Worm (Caenorhabditis elegans): ENCODE results near the gene hda-4.

hda-4 gene

DNA sequence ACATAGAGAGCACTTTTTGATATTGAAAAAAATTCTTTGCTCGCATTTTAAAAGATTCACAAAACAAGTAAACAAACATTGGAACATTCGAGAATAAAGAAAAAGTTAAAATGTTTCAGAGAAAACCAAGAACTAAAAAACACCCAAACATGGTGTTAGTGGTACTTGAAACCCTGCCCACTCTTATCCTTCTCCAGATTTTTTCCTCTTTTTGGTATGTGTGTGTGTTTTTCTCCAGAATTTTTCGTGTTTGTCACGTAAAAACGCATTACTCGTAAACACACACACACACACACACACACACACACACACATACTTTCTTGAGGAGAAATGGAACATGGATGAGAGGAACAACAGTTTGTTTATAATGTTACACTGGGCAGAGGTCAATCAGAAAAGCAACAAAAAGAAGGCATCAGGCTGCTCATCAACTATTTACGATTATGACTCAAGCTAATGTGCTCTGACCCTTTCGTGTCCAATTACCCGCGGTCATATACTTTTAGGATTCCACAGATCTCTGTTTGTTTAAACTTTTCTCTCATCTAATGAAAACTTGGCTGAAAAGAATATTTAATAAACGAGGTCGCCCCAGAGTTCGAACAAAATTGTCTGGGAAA is 42.9 kb downstream of the hda-4 start:
- no peak for TF ChIP-seq lin-32 (GFP tag; optimal IDR thresholded peaks at IDR 0.05)
- no peak for TF ChIP-seq unc-62 (GFP tag; optimal IDR thresholded peaks at IDR 0.05)
- no peak for TF ChIP-seq ceh-83 (GFP tag; optimal IDR thresholded peaks at IDR 0.05)
- no peak for TF ChIP-seq hlh-1 (tag; optimal IDR thresholded peaks at IDR 0.05)
- no peak for TF ChIP-seq nhr-12 (tag; optimal IDR thresholded peaks at IDR 0.05)
- no peak for TF ChIP-seq ceh-43 (GFP tag; optimal IDR thresholded peaks at IDR 0.05)

DNA sequence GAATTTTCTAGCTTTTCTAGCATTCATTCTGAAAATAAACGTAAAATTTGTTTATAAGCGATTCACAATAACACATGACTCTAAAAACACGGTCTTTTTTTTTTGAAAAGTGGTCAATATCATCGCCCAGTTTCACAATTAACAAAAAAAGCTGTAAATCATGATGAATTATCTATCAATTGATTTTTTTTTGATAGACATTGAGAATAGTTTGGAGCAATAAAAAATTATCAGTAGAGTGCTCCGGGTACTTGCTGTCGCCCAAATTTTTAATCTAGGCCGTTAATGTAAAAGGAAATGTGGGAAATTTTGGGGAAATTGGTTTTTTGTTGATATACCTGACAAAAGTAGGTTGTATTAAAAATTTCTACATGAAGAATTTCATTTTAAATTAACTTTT is 44.1 kb downstream of the hda-4 start:
- no peak for TF ChIP-seq ceh-83 (GFP tag; optimal IDR thresholded peaks at IDR 0.05)
- no peak for TF ChIP-seq snpc-4 (tag; optimal IDR thresholded peaks at IDR 0.05)
- TF ChIP-seq ham-2 (GFP tag; optimal IDR thresholded peaks at IDR 0.05), result no peak
- no peak for TF ChIP-seq unc-62 (GFP tag; optimal IDR thresholded peaks at IDR 0.05)
- no peak for TF ChIP-seq mep-1 (tag; optimal IDR thresholded peaks at IDR 0.05)
- TF ChIP-seq nhr-12 (tag; optimal IDR thresholded peaks at IDR 0.05), result no peak
- no peak for TF ChIP-seq ceh-43 (GFP tag; optimal IDR thresholded peaks at IDR 0.05)
- no peak for TF ChIP-seq nhr-2 (tag; optimal IDR thresholded peaks at IDR 0.05)
- TF ChIP-seq sem-2 (GFP tag; optimal IDR thresholded peaks at IDR 0.05), result no peak
- no peak for TF ChIP-seq bed-3 (GFP tag; optimal IDR thresholded peaks at IDR 0.05)
- TF ChIP-seq zip-8 (tag; optimal IDR thresholded peaks at IDR 0.05), result no peak
- no peak for TF ChIP-seq ces-1 (GFP tag; optimal IDR thresholded peaks at IDR 0.05)

DNA sequence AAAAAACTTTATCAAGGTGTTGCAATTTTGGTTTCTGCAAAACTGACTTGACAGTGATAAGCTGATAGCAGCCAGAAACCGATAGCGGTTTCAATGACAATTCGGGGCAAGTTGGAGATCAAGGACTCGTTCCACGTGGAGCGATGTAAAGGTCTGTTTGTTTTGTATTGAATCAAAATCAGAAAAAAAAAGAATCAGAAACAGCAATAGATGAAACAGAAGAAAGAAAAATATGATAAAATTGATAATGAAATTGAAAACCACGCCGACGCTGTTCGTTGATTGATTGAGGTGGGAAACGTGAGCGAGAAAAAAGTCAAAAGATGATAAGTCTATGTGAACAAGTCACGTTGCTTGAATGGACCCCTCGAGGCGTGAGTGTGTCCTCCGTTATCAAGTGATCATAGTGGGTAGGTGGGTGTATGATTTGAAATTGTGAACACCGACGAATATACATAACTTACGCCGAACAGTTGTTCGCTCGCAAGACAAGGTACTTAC is 46.0 kb downstream of the hda-4 start:
- peak; percentile 52 for TF ChIP-seq hlh-1 (tag; optimal IDR thresholded peaks at IDR 0.05)
- TF ChIP-seq nhr-28 (tag; optimal IDR thresholded peaks at IDR 0.05), result no peak

DNA sequence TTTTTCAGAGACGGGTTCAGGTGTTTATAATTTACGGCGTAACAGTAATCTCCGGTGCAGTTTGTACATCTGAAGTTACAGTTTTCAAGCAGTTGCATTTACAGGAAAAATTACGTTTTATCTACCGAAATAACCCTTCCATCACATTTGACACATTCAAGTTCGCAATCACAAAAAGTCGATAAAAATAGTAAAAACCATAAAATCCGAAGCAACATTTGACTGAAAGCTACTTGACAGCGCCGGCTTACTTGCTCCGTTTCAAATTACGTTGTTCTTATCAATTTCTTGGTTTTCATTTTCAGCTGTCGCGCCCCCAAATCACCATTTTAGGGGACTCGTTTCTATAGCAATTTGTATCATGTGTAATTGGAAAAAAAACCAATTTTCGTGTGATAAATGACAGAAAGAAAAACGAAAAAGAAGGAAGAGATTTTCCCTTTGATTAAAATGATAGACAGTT is 53.5 kb downstream of the hda-4 start, which contains the start of gene T01C8.3:
T01C8.3 (minus strand) TSS at position 413 of the 463 bp plus-strand sequence.
- TF ChIP-seq flh-1 (GFP tag; optimal IDR thresholded peaks at IDR 0.05) (no peak), snpc-4 (tag; optimal IDR thresholded peaks at IDR 0.05) (no peak), elt-1 (tag; optimal IDR thresholded peaks at IDR 0.05; ENCODE audit: borderline replicate concordance, insufficient read depth) (no peak), blmp-1 (tag; optimal IDR thresholded peaks at IDR 0.05) (no peak), ham-2 (GFP tag; optimal IDR thresholded peaks at IDR 0.05) (no peak), tbx-8 (GFP tag; optimal IDR thresholded peaks at IDR 0.05) (no peak), lsy-2 (tag; optimal IDR thresholded peaks at IDR 0.05) (no peak)

DNA sequence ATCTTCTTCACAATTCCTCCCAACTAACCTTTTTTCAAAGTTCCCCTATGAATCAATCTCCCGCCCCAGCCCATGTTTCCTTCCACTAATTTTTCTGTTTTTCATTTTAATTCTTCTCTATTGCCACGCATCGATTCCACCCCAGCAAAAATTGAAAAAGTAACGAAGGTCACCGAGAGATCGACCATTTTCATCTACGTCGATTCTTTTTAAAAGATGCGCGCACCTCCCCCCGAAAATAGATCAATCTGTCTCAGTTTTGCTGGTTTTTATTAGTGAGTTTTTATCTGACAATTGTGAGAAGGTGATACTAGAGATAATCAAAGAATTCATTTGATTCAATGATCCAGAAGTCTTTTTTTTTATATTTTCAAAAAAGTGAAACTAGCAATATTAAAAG is 54.7 kb downstream of the hda-4 start:
- TF ChIP-seq unc-62 (GFP tag; optimal IDR thresholded peaks at IDR 0.05) (no peak), pha-4 (tag; optimal IDR thresholded peaks at IDR 0.05) (no peak), drap-1 (GFP tag; optimal IDR thresholded peaks at IDR 0.05) (no peak), cnd-1 (tag; optimal IDR thresholded peaks at IDR 0.05) (no peak), tbx-8 (GFP tag; optimal IDR thresholded peaks at IDR 0.05) (no peak), elt-1 (tag; optimal IDR thresholded peaks at IDR 0.05; ENCODE audit: borderline replicate concordance, insufficient read depth) (no peak), ceh-83 (GFP tag; optimal IDR thresholded peaks at IDR 0.05) (no peak), ces-1 (GFP tag; optimal IDR thresholded peaks at IDR 0.05) (no peak), lsy-2 (tag; optimal IDR thresholded peaks at IDR 0.05) (no peak), mep-1 (tag; optimal IDR thresholded peaks at IDR 0.05) (no peak), nhr-76 (tag; optimal IDR thresholded peaks at IDR 0.05) (no peak), bed-3 (GFP tag; optimal IDR thresholded peaks at IDR 0.05) (no peak), unc-39 (tag; optimal IDR thresholded peaks at IDR 0.05) (no peak), ceh-43 (GFP tag; optimal IDR thresholded peaks at IDR 0.05) (no peak), ceh-39 (tag; optimal IDR thresholded peaks at IDR 0.05) (no peak), M03D4.4 (tag; optimal IDR thresholded peaks at IDR 0.05) (no peak), hlh-1 (tag; optimal IDR thresholded peaks at IDR 0.05) (no peak), elt-3 (tag; optimal IDR thresholded peaks at IDR 0.05) (no peak), snpc-4 (tag; optimal IDR thresholded peaks at IDR 0.05) (no peak)

DNA sequence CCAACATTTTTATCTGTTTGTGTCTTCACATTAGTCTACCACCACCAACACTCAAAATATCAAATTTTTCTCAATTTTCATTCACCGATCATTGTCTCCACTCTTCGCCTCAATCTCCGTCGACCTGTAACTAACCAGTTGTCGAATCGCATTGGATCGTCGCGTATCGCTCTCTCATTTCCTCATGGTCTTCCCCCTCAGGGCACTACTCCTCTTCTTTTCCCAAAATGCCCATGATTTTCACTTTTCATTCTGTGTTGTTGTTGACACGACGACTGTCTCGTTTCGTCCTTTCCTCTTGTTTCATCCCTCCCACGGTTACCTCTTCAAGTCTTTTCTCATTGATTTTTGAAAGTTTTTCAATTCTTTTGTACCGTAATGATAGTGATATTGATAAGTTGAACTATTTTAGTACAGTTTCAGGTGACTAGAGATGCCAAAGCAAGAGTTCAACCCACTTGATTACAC is 56.7 kb downstream of the hda-4 start, which contains the start of gene T01C8.2:
T01C8.2 (plus strand) TSS at position 418 of the 468 bp plus-strand sequence.
- TF ChIP-seq nhr-28 (tag; optimal IDR thresholded peaks at IDR 0.05) (no peak), ceh-39 (tag; optimal IDR thresholded peaks at IDR 0.05) (no peak), unc-120 (tag; optimal IDR thresholded peaks at IDR 0.05; ENCODE audit: poor library complexity, severe bottlenecking) (no peak), nhr-237 (tag; optimal IDR thresholded peaks at IDR 0.05) (no peak), snpc-4 (tag; optimal IDR thresholded peaks at IDR 0.05) (no peak), lsy-2 (tag; optimal IDR thresholded peaks at IDR 0.05) (no peak), cnd-1 (tag; optimal IDR thresholded peaks at IDR 0.05) (no peak), unc-39 (tag; optimal IDR thresholded peaks at IDR 0.05) (no peak)
